Worm (Caenorhabditis elegans) whole organism, early embryonic: ENCODE measurements around the gene srx-29.

Source experiments
- B0310.2 ChIP-seq: sonication (generic microtip); optimal IDR thresholded peaks from 2 replicates; lab custom pipeline; 2016; ENCODE audit warnings: mild to moderate bottlenecking, missing genetic modification characterization, missing compliant biosample characterization
- F13C5.2 ChIP-seq: sonication (generic microtip); optimal IDR thresholded peaks from 2 replicates; lab custom pipeline; 2017; ENCODE audit warnings: mild to moderate bottlenecking, missing genetic modification characterization, inconsistent platforms, missing compliant biosample characterization
- aly-1 ChIP-seq: sonication (generic microtip); optimal IDR thresholded peaks from 2 replicates; lab custom pipeline; 2016; ENCODE audit warnings: missing genetic modification characterization, missing compliant biosample characterization
- ama-1 ChIP-seq: fragments of 150-350 bp; optimal IDR thresholded peaks from 2 replicates; lab custom pipeline; 2014
- ceh-13 ChIP-seq: fragments of 200-800 bp; sonication (Bioruptor generic); optimal IDR thresholded peaks from 2 replicates; lab custom pipeline; 2018; ENCODE audit warnings: mild to moderate bottlenecking, missing genetic modification characterization, missing compliant biosample characterization
- ceh-36 ChIP-seq: sonication (generic microtip); optimal IDR thresholded peaks from 2 replicates; lab custom pipeline; 2016; ENCODE audit warnings: missing genetic modification characterization, inconsistent platforms, missing compliant biosample characterization
- ets-7 ChIP-seq: sonication (generic microtip); optimal IDR thresholded peaks from 2 replicates; lab custom pipeline; 2016; ENCODE audit warnings: missing genotype, missing genetic modification characterization, missing compliant biosample characterization
- flt-1 ChIP-seq: fragments of 200-800 bp; sonication (Bioruptor generic); IDR thresholded peaks from 2 replicates; pipeline ENCODE4 v1.3.6; 2022; ENCODE audit warnings: missing genetic modification characterization, missing compliant biosample characterization
- hmbx-1 ChIP-seq: sonication (generic microtip); optimal IDR thresholded peaks from 2 replicates; lab custom pipeline; 2016; ENCODE audit warnings: mild to moderate bottlenecking, missing genetic modification characterization, missing compliant biosample characterization
- hmg-4 ChIP-seq: fragments of 200-800 bp; sonication (Bioruptor generic); optimal IDR thresholded peaks from 2 replicates; lab custom pipeline; 2018; ENCODE audit warnings: mild to moderate bottlenecking, missing genetic modification characterization, missing compliant biosample characterization
- hnd-1 ChIP-seq: sonication (generic microtip); optimal IDR thresholded peaks from 2 replicates; lab custom pipeline; 2016; ENCODE audit warnings: missing genetic modification characterization, missing compliant biosample characterization
- pes-1 ChIP-seq: fragments of 200-800 bp; sonication (Bioruptor generic); IDR thresholded peaks from 2 replicates; pipeline ENCODE4 v1.3.6; 2022; ENCODE audit warnings: missing genetic modification reagents, missing genetic modification characterization, missing compliant biosample characterization
- scrt-1 ChIP-seq: fragments of 200-800 bp; sonication (Bioruptor generic); IDR thresholded peaks from 2 replicates; pipeline ENCODE4 v1.3.6; 2022; ENCODE audit warnings: missing genetic modification characterization, missing compliant biosample characterization
- sea-1 ChIP-seq: fragments of 200-800 bp; sonication (Bioruptor generic); conservative IDR thresholded peaks from 2 replicates; pipeline ENCODE4 v1.3.6; 2022; ENCODE audit warnings: missing genetic modification characterization, missing compliant biosample characterization
- tbx-11 ChIP-seq: fragments of 200-800 bp; sonication (Bioruptor generic); IDR thresholded peaks from 2 replicates; pipeline ENCODE4 v1.3.6; 2022; ENCODE audit warnings: missing genetic modification characterization, missing compliant biosample characterization
- tbx-37 ChIP-seq: fragments of 200-800 bp; sonication (Bioruptor generic); conservative IDR thresholded peaks from 2 replicates; pipeline ENCODE4 v1.3.6; 2022; ENCODE audit warnings: missing genetic modification reagents, missing genetic modification characterization, missing compliant biosample characterization
- tra-4 ChIP-seq: sonication (generic microtip); optimal IDR thresholded peaks from 2 replicates; lab custom pipeline; 2017; ENCODE audit warnings: missing genetic modification characterization, missing compliant biosample characterization

The srx-29 gene

DNA sequence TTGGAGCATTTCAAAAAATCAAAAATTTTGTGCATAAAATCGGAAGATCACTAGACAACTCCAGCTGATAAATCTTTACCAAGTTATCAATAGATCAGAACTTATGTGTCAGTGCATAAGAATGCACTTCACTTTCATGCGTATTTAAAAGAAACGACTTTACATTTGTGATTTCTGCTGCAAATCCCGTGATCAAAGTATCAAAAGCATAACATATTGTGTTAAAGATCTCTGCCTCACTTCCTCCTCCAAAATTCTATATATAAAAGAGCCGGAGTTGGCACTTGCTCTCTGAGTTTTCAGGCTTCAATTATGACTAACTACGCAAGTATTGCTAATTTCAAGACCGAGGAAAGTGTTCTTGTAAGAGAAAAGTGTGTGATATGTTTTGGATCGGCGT, 4.3 kb downstream of the srx-29 start, which contains the start of gene nhr-198:
TSS of gene nhr-198 (plus strand) at position 313 of the 400 bp plus-strand sequence.
- TF ChIP-seq F13C5.2 (tag; lab: Kevin White, UChicago) (no peak), ets-7 (tag; lab: Kevin White, UChicago) (no peak), tbx-11 (no peak), hmbx-1 (tag; lab: Kevin White, UChicago) (no peak), ceh-36 (tag; lab: Kevin White, UChicago) (no peak), flt-1 (GFP tag; lab: Robert Waterston, UW) (no peak), ceh-13 (GFP tag; lab: Kevin White, UChicago) (no peak), sea-1 (GFP tag; lab: Robert Waterston, UW) (no peak), scrt-1 (GFP tag; lab: Robert Waterston, UW) (no peak), aly-1 (no peak), tra-4 (tag; lab: Kevin White, UChicago) (no peak), pes-1 (GFP tag; lab: Robert Waterston, UW) (no peak), ama-1 (lab: Kevin White, UChicago) (no peak), B0310.2 (tag; lab: Kevin White, UChicago) (no peak), tbx-37 (GFP tag; lab: Robert Waterston, UW) (no peak), hmg-4 (GFP tag; lab: Kevin White, UChicago) (no peak), hnd-1 (tag; lab: Kevin White, UChicago) (no peak)

DNA sequence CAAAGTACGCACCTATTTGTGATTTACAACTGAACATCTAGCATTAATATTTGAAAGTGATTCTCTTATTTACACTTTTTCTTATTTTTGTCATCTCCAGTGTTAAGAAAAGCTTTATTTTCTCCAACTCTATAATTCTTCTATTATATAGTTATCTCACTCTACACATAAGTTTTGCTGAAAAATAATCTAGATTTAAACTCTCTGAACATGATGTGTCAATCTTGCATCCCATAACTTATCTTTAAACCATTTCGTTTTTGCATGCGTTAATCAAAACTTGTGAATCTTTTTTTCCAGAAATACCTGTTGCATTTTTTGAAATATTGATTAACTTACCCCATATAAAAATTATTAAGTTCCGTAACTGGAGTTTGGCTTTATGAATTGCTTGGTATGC, 8.0 kb downstream of the srx-29 start, which contains the start of gene nhr-268:
TSS of gene nhr-268 (plus strand) at position 301 of the 400 bp plus-strand sequence.
- no peak for TF ChIP-seq scrt-1 (GFP tag; lab: Robert Waterston, UW)
- TF ChIP-seq F13C5.2 (tag; lab: Kevin White, UChicago), result no peak
- no peak for TF ChIP-seq tra-4 (tag; lab: Kevin White, UChicago)
- TF ChIP-seq flt-1 (GFP tag; lab: Robert Waterston, UW), result no peak

DNA sequence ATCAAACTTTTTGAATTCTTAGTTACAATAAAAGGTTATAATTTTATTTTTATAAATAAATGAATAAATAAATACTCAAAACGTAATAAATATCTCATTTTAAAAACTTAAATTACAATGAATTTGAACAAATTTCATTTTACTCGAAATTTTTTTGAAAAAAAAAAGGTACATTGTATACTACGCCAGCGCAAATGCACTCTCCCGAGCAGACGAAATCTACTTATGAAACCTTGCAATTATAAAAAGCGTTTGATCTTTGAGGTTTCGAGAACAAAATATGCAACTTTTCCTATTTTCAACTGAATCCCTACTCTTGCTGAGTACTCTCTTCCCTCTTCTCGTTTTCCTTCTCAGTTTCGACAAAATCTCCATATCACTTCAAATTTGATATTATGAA, 10.3 kb downstream of the srx-29 start, which contains the start of gene nhr-197:
TSS of gene nhr-197 (plus strand) at position 301 of the 400 bp plus-strand sequence.
- no peak for TF ChIP-seq tra-4 (tag; lab: Kevin White, UChicago)
- no peak for TF ChIP-seq hnd-1 (tag; lab: Kevin White, UChicago)
- no peak for TF ChIP-seq flt-1 (GFP tag; lab: Robert Waterston, UW)
- TF ChIP-seq hmg-4 (GFP tag; lab: Kevin White, UChicago), result no peak
- no peak for TF ChIP-seq scrt-1 (GFP tag; lab: Robert Waterston, UW)
- no peak for TF ChIP-seq pes-1 (GFP tag; lab: Robert Waterston, UW)
- TF ChIP-seq tbx-37 (GFP tag; lab: Robert Waterston, UW), result no peak
- TF ChIP-seq hmbx-1 (tag; lab: Kevin White, UChicago), result no peak
- TF ChIP-seq ets-7 (tag; lab: Kevin White, UChicago), result no peak
- TF ChIP-seq sea-1 (GFP tag; lab: Robert Waterston, UW), result no peak
- TF ChIP-seq F13C5.2 (tag; lab: Kevin White, UChicago), result no peak
- TF ChIP-seq ceh-36 (tag; lab: Kevin White, UChicago), result no peak
- TF ChIP-seq ama-1 (lab: Kevin White, UChicago), result no peak
- no peak for TF ChIP-seq B0310.2 (tag; lab: Kevin White, UChicago)
- no peak for TF ChIP-seq aly-1
- no peak for TF ChIP-seq ceh-13 (GFP tag; lab: Kevin White, UChicago)
- no peak for TF ChIP-seq tbx-11

DNA sequence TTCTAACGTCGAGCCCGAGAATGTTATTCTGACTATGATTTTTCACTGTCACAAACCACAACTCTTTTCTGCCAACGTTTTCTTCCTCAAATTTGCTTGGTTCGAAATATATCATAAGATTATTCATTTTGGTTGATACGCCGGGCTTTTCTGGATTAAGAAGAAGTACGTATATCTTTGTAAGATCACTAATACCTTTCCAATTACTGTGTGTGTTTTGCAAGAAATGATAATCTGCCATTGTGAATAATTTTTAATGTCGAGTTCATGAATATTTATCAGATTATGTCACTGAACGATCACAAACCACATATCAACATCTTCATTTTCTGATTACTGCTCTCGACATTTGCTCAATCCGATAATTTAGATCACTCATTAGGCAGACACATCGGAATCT, 12.4 kb downstream of the srx-29 start, which contains the start of gene nhr-196:
TSS of gene nhr-196 (plus strand) at position 118 of the 400 bp plus-strand sequence.
- no peak for TF ChIP-seq ets-7 (tag; lab: Kevin White, UChicago)
- no peak for TF ChIP-seq scrt-1 (GFP tag; lab: Robert Waterston, UW)
- TF ChIP-seq tbx-11, result no peak

DNA sequence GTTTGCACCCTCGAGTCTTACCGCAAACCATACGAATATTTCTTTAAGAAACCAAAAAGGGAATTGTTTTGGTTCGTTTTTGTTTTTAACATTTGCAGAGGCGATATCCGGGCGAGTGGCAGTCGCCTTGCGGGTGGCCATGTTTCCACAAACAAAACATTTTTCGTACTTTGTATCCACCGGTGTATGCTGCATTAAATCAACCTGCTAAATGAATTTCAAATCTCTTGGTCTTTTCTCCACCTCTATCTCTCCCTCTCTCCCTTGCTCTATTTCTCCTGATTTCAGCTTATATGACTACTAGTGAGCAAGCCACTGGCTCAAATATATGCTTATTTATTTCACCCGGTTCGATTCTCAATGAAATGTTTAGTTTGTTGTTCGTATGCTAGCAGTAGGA, 20.8 kb downstream of the srx-29 start, which contains the start of gene nhr-52:
TSS of gene nhr-52 (plus strand) at position 301 of the 400 bp plus-strand sequence.
- TF ChIP-seq pes-1 (GFP tag; lab: Robert Waterston, UW) (no peak), aly-1 (no peak), hmg-4 (GFP tag; lab: Kevin White, UChicago) (no peak), flt-1 (GFP tag; lab: Robert Waterston, UW) (no peak), ceh-36 (tag; lab: Kevin White, UChicago) (no peak), scrt-1 (GFP tag; lab: Robert Waterston, UW) (no peak), ceh-13 (GFP tag; lab: Kevin White, UChicago) (no peak), hnd-1 (tag; lab: Kevin White, UChicago) (no peak), B0310.2 (tag; lab: Kevin White, UChicago) (no peak), tra-4 (tag; lab: Kevin White, UChicago) (no peak), ets-7 (tag; lab: Kevin White, UChicago) (no peak), tbx-11 (no peak), F13C5.2 (tag; lab: Kevin White, UChicago) (no peak), sea-1 (GFP tag; lab: Robert Waterston, UW) (no peak), tbx-37 (GFP tag; lab: Robert Waterston, UW) (no peak), hmbx-1 (tag; lab: Kevin White, UChicago) (no peak), ama-1 (lab: Kevin White, UChicago) (no peak)

DNA sequence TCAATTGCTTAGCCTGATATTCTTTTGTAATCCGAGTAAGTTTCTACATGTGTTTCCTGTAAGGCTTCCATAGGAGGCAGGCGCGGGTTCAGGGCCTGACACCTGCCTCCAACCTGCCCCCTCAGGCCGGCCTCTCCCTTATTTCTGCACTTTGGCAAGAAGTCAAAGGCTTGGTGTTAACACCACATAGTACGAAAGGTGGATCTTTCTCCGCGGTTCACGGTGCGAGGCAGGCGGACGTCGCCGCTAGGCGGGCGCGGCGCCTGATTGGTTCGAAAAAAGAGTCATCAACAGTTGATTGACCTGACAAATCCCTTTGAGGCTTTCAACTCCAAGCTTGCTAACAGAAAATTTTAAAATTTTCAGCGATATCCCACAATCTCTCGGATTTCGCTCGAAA, 23.1 kb downstream of the srx-29 start:
- TF ChIP-seq hmg-4 (GFP tag; lab: Kevin White, UChicago) (no peak), ama-1 (lab: Kevin White, UChicago) (no peak), tbx-11 (no peak), B0310.2 (tag; lab: Kevin White, UChicago) (no peak), pes-1 (GFP tag; lab: Robert Waterston, UW) (no peak), ceh-36 (tag; lab: Kevin White, UChicago) (no peak), tra-4 (tag; lab: Kevin White, UChicago) (no peak), scrt-1 (GFP tag; lab: Robert Waterston, UW) (no peak), ets-7 (tag; lab: Kevin White, UChicago) (no peak), aly-1 (no peak), hnd-1 (tag; lab: Kevin White, UChicago) (no peak), sea-1 (GFP tag; lab: Robert Waterston, UW) (no peak), flt-1 (GFP tag; lab: Robert Waterston, UW) (no peak), hmbx-1 (tag; lab: Kevin White, UChicago) (no peak), tbx-37 (GFP tag; lab: Robert Waterston, UW) (no peak), F13C5.2 (tag; lab: Kevin White, UChicago) (no peak)
